Fruit fly (Drosophila melanogaster) whole organism, embryonic: Measurements from ENCODE around the gene Ctl1.

Experiments
- Bteb2 ChIP-seq: fragments of 200-800 bp; sonication (Bioruptor generic); optimal IDR thresholded peaks from 2 replicates; lab custom pipeline; 2016; ENCODE audit warnings: missing biosample characterization, missing genetic modification characterization
- CG10147 ChIP-seq: fragments of 200-800 bp; sonication (Bioruptor generic); optimal IDR thresholded peaks from 2 replicates; lab custom pipeline; 2019; ENCODE audit warnings: missing biosample characterization, mild to moderate bottlenecking, missing genetic modification characterization, moderate library complexity
- CG13624 ChIP-seq: fragments of 200-800 bp; sonication (Bioruptor generic); optimal IDR thresholded peaks from 2 replicates; lab custom pipeline; 2016; ENCODE audit warnings: missing biosample characterization, missing genetic modification characterization
- CG15514 ChIP-seq: fragments of 200-800 bp; sonication (Bioruptor generic); optimal IDR thresholded peaks from 3 replicates; lab custom pipeline; 2017; ENCODE audit warnings: missing biosample characterization, missing genetic modification characterization, mild to moderate bottlenecking, moderate library complexity, missing genetic modification reagents
- CG17361 ChIP-seq: fragments of 200-800 bp; sonication (Bioruptor generic); IDR thresholded peaks from 3 replicates; pipeline ENCODE4 v1.3.6; 2022; ENCODE audit warnings: missing biosample characterization, missing genetic modification characterization
- CG17829 ChIP-seq: fragments of 200-800 bp; optimal IDR thresholded peaks from 2 replicates; lab custom pipeline; 2019; ENCODE audit warnings: missing biosample characterization, mild to moderate bottlenecking, missing genetic modification characterization, moderate library complexity
- CG2202 ChIP-seq: fragments of 200-800 bp; sonication (Bioruptor generic); optimal IDR thresholded peaks from 2 replicates; lab custom pipeline; 2018; ENCODE audit warnings: missing biosample characterization, mild to moderate bottlenecking, missing genetic modification characterization
- CG2889 ChIP-seq: fragments of 200-800 bp; sonication (Bioruptor generic); IDR thresholded peaks from 3 replicates; pipeline ENCODE4 v1.3.6; 2022; ENCODE audit warnings: missing biosample characterization, missing genetic modification characterization
- CG30431 ChIP-seq: fragments of 200-800 bp; sonication (Bioruptor generic); optimal IDR thresholded peaks from 2 replicates; lab custom pipeline; 2017; ENCODE audit warnings: missing biosample characterization, missing genetic modification characterization
- CG32532 ChIP-seq: fragments of 200-800 bp; sonication (Bioruptor generic); IDR thresholded peaks from 2 replicates; pipeline ENCODE4 v1.3.6; 2022; ENCODE audit warnings: missing biosample characterization, missing genetic modification characterization
- CG4404 ChIP-seq: fragments of 200-800 bp; sonication (Bioruptor generic); IDR thresholded peaks from 2 replicates; pipeline ENCODE4 v1.3.6; 2022; ENCODE audit warnings: missing biosample characterization, missing genetic modification characterization
- CG9215 ChIP-seq: fragments of 200-800 bp; sonication (Bioruptor generic); IDR thresholded peaks from 2 replicates; pipeline ENCODE4 v1.3.6; 2022; ENCODE audit warnings: missing biosample characterization, missing genetic modification characterization
- CrebB ChIP-seq: fragments of 200-800 bp; sonication (Bioruptor generic); optimal IDR thresholded peaks from 3 replicates; lab custom pipeline; 2018; ENCODE audit warnings: missing biosample characterization, mild to moderate bottlenecking, missing genetic modification characterization
- Doc2 ChIP-seq: fragments of 200-800 bp; sonication (Bioruptor generic); IDR thresholded peaks from 2 replicates; pipeline ENCODE4 v1.3.6; 2022; ENCODE audit warnings: missing biosample characterization, missing genetic modification characterization
- Dref ChIP-seq: fragments of 200-800 bp; sonication (Bioruptor generic); IDR thresholded peaks from 2 replicates; pipeline ENCODE4 v1.3.6; 2022; ENCODE audit warnings: missing biosample characterization, missing genetic modification characterization
- E2f2 ChIP-seq: fragments of 200-800 bp; sonication (Bioruptor generic); IDR thresholded peaks from 2 replicates; pipeline ENCODE4 v1.3.6; 2022; ENCODE audit warnings: missing biosample characterization, missing genetic modification characterization
- Eip74EF ChIP-seq, 2 experiments: fragments of 200-800 bp in 1 of 2; fragments of >200 bp in 1 of 2; sonication (Bioruptor generic) in 1 of 2; optimal IDR thresholded peaks; 2 replicates each; lab custom pipeline; 2017 to 2019; ENCODE audit warnings: missing biosample characterization in 2 of 2, missing genetic modification characterization in 2 of 2, mild to moderate bottlenecking in 1 of 2, moderate library complexity in 1 of 2
- H2.0 ChIP-seq: fragments of 200-800 bp; sonication (Bioruptor generic); IDR thresholded peaks from 2 replicates; pipeline ENCODE4 v1.3.6; 2022; ENCODE audit warnings: missing biosample characterization, missing genetic modification characterization
- Oli ChIP-seq: fragments of 200-800 bp; sonication (Bioruptor generic); optimal IDR thresholded peaks from 2 replicates; lab custom pipeline; 2018; ENCODE audit warnings: missing biosample characterization, mild to moderate bottlenecking, missing genetic modification characterization, moderate library complexity
- Poxn ChIP-seq: fragments of 200-800 bp; sonication (Bioruptor generic); IDR thresholded peaks from 2 replicates; pipeline ENCODE4 v1.3.6; 2022; ENCODE audit warnings: missing biosample characterization, missing genetic modification characterization
- Ptx1 ChIP-seq: fragments of 200-800 bp; sonication (Bioruptor generic); IDR thresholded peaks from 2 replicates; pipeline ENCODE4 v1.3.6; 2022; ENCODE audit warnings: missing biosample characterization, missing genetic modification characterization
- Scr ChIP-seq: fragments of 200-800 bp; sonication (Bioruptor generic); IDR thresholded peaks from 2 replicates; pipeline ENCODE4 v1.3.6; 2022; ENCODE audit warnings: missing biosample characterization, missing genetic modification characterization; ENCODE audit not compliant: partially characterized antibody
- Ssrp ChIP-seq: fragments of 200-800 bp; sonication (Bioruptor generic); optimal IDR thresholded peaks from 2 replicates; lab custom pipeline; 2018; ENCODE audit warnings: missing biosample characterization, mild to moderate bottlenecking, missing genetic modification characterization, moderate library complexity
- az2 ChIP-seq: fragments of 200-800 bp; sonication (Bioruptor generic); optimal IDR thresholded peaks from 3 replicates; lab custom pipeline; 2016; ENCODE audit warnings: missing biosample characterization, missing genetic modification characterization
- chif ChIP-seq, 2 experiments: fragments of 200-800 bp; sonication (Bioruptor generic); optimal IDR thresholded peaks; 3 replicates each; lab custom pipeline; 2016; ENCODE audit warnings: missing biosample characterization in 2 of 2, missing genetic modification characterization in 2 of 2
- crp ChIP-seq, 2 experiments: fragments of 200-800 bp; sonication (Bioruptor generic); optimal IDR thresholded peaks; 2 replicates in 1 of 2; 3 replicates in 1 of 2; lab custom pipeline; 2017; ENCODE audit warnings: missing biosample characterization in 2 of 2, missing genetic modification characterization in 2 of 2, mild to moderate bottlenecking in 1 of 2, moderate library complexity in 1 of 2
- cwo ChIP-seq: fragments of 200-800 bp; sonication (Bioruptor generic); optimal IDR thresholded peaks from 3 replicates; lab custom pipeline; 2017; ENCODE audit warnings: missing biosample characterization, missing genetic modification characterization, mild to moderate bottlenecking, moderate library complexity, missing genetic modification reagents
- dmrt11E ChIP-seq: fragments of 200-800 bp; sonication (Bioruptor generic); optimal IDR thresholded peaks from 3 replicates; lab custom pipeline; 2018; ENCODE audit warnings: missing biosample characterization, mild to moderate bottlenecking, missing genetic modification characterization, moderate library complexity
- fd102C ChIP-seq: fragments of 200-800 bp; sonication (Bioruptor generic); optimal IDR thresholded peaks from 2 replicates; lab custom pipeline; 2018; ENCODE audit warnings: missing biosample characterization, mild to moderate bottlenecking, missing genetic modification characterization, moderate library complexity
- gcm ChIP-seq: fragments of 200-800 bp; sonication (Bioruptor generic); optimal IDR thresholded peaks from 2 replicates; lab custom pipeline; 2019; ENCODE audit warnings: missing biosample characterization, mild to moderate bottlenecking, missing genetic modification characterization, moderate library complexity
- gt ChIP-seq: fragments of 200-800 bp; sonication (Bioruptor generic); IDR thresholded peaks from 2 replicates; pipeline ENCODE4 v1.3.6; 2022; ENCODE audit warnings: missing biosample characterization, missing genetic modification characterization
- jigr1 ChIP-seq: fragments of 200-800 bp; sonication (Bioruptor generic); IDR thresholded peaks from 3 replicates; pipeline ENCODE4 v1.3.6; 2022; ENCODE audit warnings: missing biosample characterization, missing genetic modification characterization
- kni ChIP-seq: fragments of 200-800 bp; sonication (Bioruptor generic); optimal IDR thresholded peaks from 3 replicates; lab custom pipeline; 2017; ENCODE audit warnings: mild to moderate bottlenecking, missing biosample characterization, missing genetic modification reagents, missing genetic modification characterization
- lola ChIP-seq, 3 experiments: fragments of >200 bp in 2 of 3; fragments of 200-800 bp in 1 of 3; sonication (Bioruptor generic) in 1 of 3; optimal IDR thresholded peaks; 2 replicates each; lab custom pipeline; 2017 to 2019; ENCODE audit warnings: missing biosample characterization in 3 of 3, missing genetic modification characterization in 3 of 3, mild to moderate bottlenecking in 1 of 3, moderate library complexity in 1 of 3
- nmo ChIP-seq: fragments of 200-800 bp; sonication (Bioruptor generic); optimal IDR thresholded peaks from 2 replicates; lab custom pipeline; 2018; ENCODE audit warnings: missing biosample characterization, mild to moderate bottlenecking, missing genetic modification characterization, moderate library complexity
- odd ChIP-seq: fragments of 200-800 bp; sonication (Bioruptor generic); optimal IDR thresholded peaks from 2 replicates; lab custom pipeline; 2017; ENCODE audit warnings: missing biosample characterization, mild to moderate bottlenecking, missing genetic modification characterization
- org-1 ChIP-seq: fragments of 200-800 bp; sonication (Bioruptor generic); optimal IDR thresholded peaks from 2 replicates; lab custom pipeline; 2017; ENCODE audit warnings: missing biosample characterization, missing genetic modification characterization
- pan ChIP-seq, 4 experiments: fragments of >200 bp in 3 of 4; fragments of 200-800 bp in 1 of 4; sonication (Bioruptor generic) in 1 of 4; optimal IDR thresholded peaks in 3 of 4; IDR thresholded peaks in 1 of 4; 2 replicates each; pipeline versions ENCODE4 v1.3.6 to Lab custom; 2017 to 2022; ENCODE audit warnings: missing biosample characterization in 2 of 4, missing genetic modification characterization in 2 of 4, mixed read lengths in 1 of 4
- pb ChIP-seq: fragments of 200-800 bp; sonication (Bioruptor generic); optimal IDR thresholded peaks from 3 replicates; lab custom pipeline; 2016; ENCODE audit warnings: missing biosample characterization, missing genetic modification characterization
- pho ChIP-seq: fragments of 200-800 bp; sonication (Bioruptor generic); optimal IDR thresholded peaks from 2 replicates; lab custom pipeline; 2016; ENCODE audit warnings: missing biosample characterization, missing genetic modification characterization
- pzg ChIP-seq: fragments of 200-800 bp; sonication (Bioruptor generic); optimal IDR thresholded peaks from 3 replicates; lab custom pipeline; 2018; ENCODE audit warnings: missing biosample characterization, mild to moderate bottlenecking, missing genetic modification characterization, moderate library complexity
- schlank ChIP-seq: fragments of 200-800 bp; sonication (Bioruptor generic); optimal IDR thresholded peaks from 2 replicates; lab custom pipeline; 2018; ENCODE audit warnings: missing biosample characterization, mild to moderate bottlenecking, missing genetic modification characterization
- toy ChIP-seq: fragments of 200-800 bp; sonication (Bioruptor generic); IDR thresholded peaks from 2 replicates; pipeline ENCODE4 v1.3.6; 2022; ENCODE audit warnings: missing biosample characterization, missing genetic modification characterization
- usp ChIP-seq: fragments of >200 bp; optimal IDR thresholded peaks from 2 replicates; lab custom pipeline; 2017; ENCODE audit warnings: missing biosample characterization, missing genetic modification characterization
- vvl ChIP-seq: fragments of 200-800 bp; sonication (Bioruptor generic); IDR thresholded peaks from 2 replicates; pipeline ENCODE4 v1.3.6; 2022; ENCODE audit warnings: missing biosample characterization, missing genetic modification characterization
- wek ChIP-seq: fragments of 200-800 bp; sonication (Bioruptor generic); optimal IDR thresholded peaks from 3 replicates; lab custom pipeline; 2018; ENCODE audit warnings: missing biosample characterization, mild to moderate bottlenecking, missing genetic modification characterization, moderate library complexity
- zen ChIP-seq: fragments of 200-800 bp; sonication (Bioruptor generic); optimal IDR thresholded peaks from 3 replicates; lab custom pipeline; 2018; ENCODE audit warnings: missing biosample characterization, mild to moderate bottlenecking, missing genetic modification characterization, moderate library complexity
- zen2 ChIP-seq: fragments of 200-800 bp; sonication (Bioruptor generic); IDR thresholded peaks from 3 replicates; pipeline ENCODE4 v1.3.6; 2022; ENCODE audit warnings: missing biosample characterization, missing genetic modification characterization; ENCODE audit not compliant: partially characterized antibody

The Ctl1 gene

DNA sequence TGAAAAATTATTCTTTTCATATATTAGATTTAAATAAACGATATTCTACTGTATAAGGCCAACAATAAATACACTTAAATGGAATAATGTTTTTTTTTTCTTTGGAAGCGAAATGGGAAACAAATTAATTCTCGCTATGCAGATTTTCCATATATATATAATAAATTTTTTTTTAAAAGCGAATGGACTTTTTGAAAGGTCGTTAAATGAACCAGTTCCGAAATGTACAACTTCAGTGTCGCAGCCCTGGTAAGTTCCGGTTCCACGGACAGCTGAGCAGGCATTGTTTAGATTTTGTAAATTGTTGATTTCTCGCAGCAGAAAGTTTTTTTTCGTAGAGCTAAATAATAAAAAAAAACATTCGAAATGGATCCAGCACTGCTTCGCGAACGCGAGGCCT is 9.0 kb downstream of the Ctl1 start, which contains the start of gene TfIIEbeta (continued):
- TF ChIP-seq lola (GFP tag; optimal IDR thresholded peaks at IDR 0.05; lab: Kevin White, UChicago) (no peak), fd102C (GFP tag; lab: Kevin White, UChicago) (no peak), pzg (GFP tag; lab: Kevin White, UChicago) (peak; percentile 43), dmrt11E (tag; lab: Kevin White, UChicago) (peak; percentile 23), az2 (GFP tag; lab: Kevin White, UChicago) (peak; percentile 28), E2f2 (GFP tag; lab: Robert Waterston, UW) (peak; percentile 44), chif (GFP tag; optimal IDR thresholded peaks at IDR 0.05; lab: Kevin White, UChicago) (no peak)
- TF ChIP-seq, all 482 proteins: peak for 114

DNA sequence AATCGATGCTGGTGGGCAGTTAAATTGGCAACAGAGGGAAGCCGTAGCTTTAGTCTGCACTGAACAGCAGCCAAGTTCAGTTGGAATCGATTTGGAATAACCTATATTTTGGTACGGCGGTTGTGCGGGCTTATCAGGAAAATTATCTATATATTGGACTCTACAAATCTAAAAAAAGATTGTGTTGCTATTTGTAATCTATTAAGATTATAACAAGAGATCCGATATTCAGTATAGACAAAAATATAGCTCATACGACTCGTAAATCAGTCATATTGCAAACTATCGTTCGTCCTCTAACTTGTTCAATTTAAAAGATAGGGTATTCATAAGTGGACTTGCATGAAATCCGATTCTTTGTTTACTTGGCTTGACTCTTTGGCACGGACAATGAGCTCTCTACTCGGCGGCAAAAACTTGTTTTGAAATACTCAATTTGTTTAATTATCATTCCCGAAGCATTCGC is 10.9 kb downstream of the Ctl1 start, which contains the start of gene Hexo1:
TSS of gene Hexo1 (plus strand) at position 51 of the 466 bp plus-strand sequence.
- TF ChIP-seq Doc2, result no peak
- no peak for TF ChIP-seq jigr1 (GFP tag; lab: Robert Waterston, UW)
- no peak for TF ChIP-seq wek (GFP tag; lab: Kevin White, UChicago)
- TF ChIP-seq CG15514, result peak; percentile 78
- TF ChIP-seq CG13624 (GFP tag; lab: Kevin White, UChicago), result peak; percentile 48
- no peak for TF ChIP-seq toy
- TF ChIP-seq kni, result peak; percentile 11
- TF ChIP-seq pho, result no peak
- TF ChIP-seq CG17829 (tag; lab: Kevin White, UChicago), result no peak
- no peak for TF ChIP-seq crp (GFP tag; optimal IDR thresholded peaks at IDR 0.05; lab: Kevin White, UChicago)
- no peak for TF ChIP-seq Dref (GFP tag; lab: Robert Waterston, UW)
- no peak for TF ChIP-seq Scr (GFP tag; lab: Robert Waterston, UW)
- no peak for TF ChIP-seq gcm (GFP tag; lab: Kevin White, UChicago)
- TF ChIP-seq CG32532, result peak; percentile 51; the same call in 1 of the 2 replicates
- no peak for TF ChIP-seq CG30431 (GFP tag; lab: Kevin White, UChicago)
- TF ChIP-seq gt, result no peak
- peak; percentile 36 for TF ChIP-seq odd (GFP tag; lab: Kevin White, UChicago)
- peak; percentile 17 for TF ChIP-seq cwo (GFP tag; lab: Kevin White, UChicago)
- no peak for TF ChIP-seq Ssrp
- no peak for TF ChIP-seq Poxn (GFP tag; lab: Robert Waterston, UW)
- no peak for TF ChIP-seq org-1 (GFP tag; lab: Kevin White, UChicago)
- peak; percentile 23 for TF ChIP-seq CrebB (tag; lab: Kevin White, UChicago)
- TF ChIP-seq usp, result no peak
- no peak for TF ChIP-seq zen2 (GFP tag; lab: Robert Waterston, UW)
- no peak for TF ChIP-seq CG9215 (GFP tag; lab: Robert Waterston, UW)
- TF ChIP-seq CG2889 (GFP tag; lab: Robert Waterston, UW), result no peak
- no peak for TF ChIP-seq Bteb2 (GFP tag; lab: Kevin White, UChicago)
- no peak for TF ChIP-seq Ptx1 (GFP tag; lab: Robert Waterston, UW)
- no peak for TF ChIP-seq CG4404
- TF ChIP-seq H2.0 (GFP tag; lab: Robert Waterston, UW), result no peak
- TF ChIP-seq Eip74EF (GFP tag; optimal IDR thresholded peaks at IDR 0.05; lab: Kevin White, UChicago), result no peak
- no peak for TF ChIP-seq pan (optimal IDR thresholded peaks at IDR 0.05; lab: Kevin White, UChicago)
- peak in 1 of 2 experiments; percentile 36 for TF ChIP-seq pan (GFP tag; optimal IDR thresholded peaks at IDR 0.05 in 1 of 2, IDR thresholded peaks at IDR 0.05 in 1 of 2)
- TF ChIP-seq CG17361 (GFP tag; lab: Robert Waterston, UW), result peak; percentile 30; the same call in 1 of the 3 replicates
- no peak; the same call in 1 of the 2 replicates for TF ChIP-seq vvl (GFP tag; lab: Robert Waterston, UW)
- peak; percentile 25 for TF ChIP-seq Oli (tag; lab: Kevin White, UChicago)
- peak; percentile 3 for TF ChIP-seq CG10147 (GFP tag; lab: Kevin White, UChicago)
- TF ChIP-seq pb (GFP tag; lab: Kevin White, UChicago), result no peak
- no peak for TF ChIP-seq CG2202 (tag; lab: Kevin White, UChicago)
- TF ChIP-seq zen, result no peak
- no peak for TF ChIP-seq schlank (tag; lab: Kevin White, UChicago)
- TF ChIP-seq nmo (GFP tag; lab: Kevin White, UChicago), result peak; percentile 35
